Worm (Caenorhabditis elegans) whole organism, mixed stage, embryonic: ENCODE measurements around the gene F53F4.16.

Experiments used
- ceh-43 ChIP-seq: fragments of 200-800 bp; sonication (Bioruptor generic); optimal IDR thresholded peaks from 2 replicates; lab custom pipeline; 2018; ENCODE audit warnings: mild to moderate bottlenecking, missing genetic modification characterization, moderate library complexity, missing compliant biosample characterization
- ceh-83 ChIP-seq: fragments of 200-800 bp; sonication (Bioruptor generic); optimal IDR thresholded peaks from 2 replicates; lab custom pipeline; 2018; ENCODE audit warnings: mild to moderate bottlenecking, missing genetic modification characterization, missing compliant biosample characterization
- ham-2 ChIP-seq: fragments of 200-800 bp; sonication (Bioruptor generic); optimal IDR thresholded peaks from 2 replicates; lab custom pipeline; 2018; ENCODE audit warnings: mild to moderate bottlenecking, missing genetic modification characterization, missing compliant biosample characterization
- unc-39 ChIP-seq: fragments of 150-350 bp; optimal IDR thresholded peaks from 2 replicates; lab custom pipeline; 2014; ENCODE audit warnings: missing biosample characterization, missing genetic modification characterization

DNA sequence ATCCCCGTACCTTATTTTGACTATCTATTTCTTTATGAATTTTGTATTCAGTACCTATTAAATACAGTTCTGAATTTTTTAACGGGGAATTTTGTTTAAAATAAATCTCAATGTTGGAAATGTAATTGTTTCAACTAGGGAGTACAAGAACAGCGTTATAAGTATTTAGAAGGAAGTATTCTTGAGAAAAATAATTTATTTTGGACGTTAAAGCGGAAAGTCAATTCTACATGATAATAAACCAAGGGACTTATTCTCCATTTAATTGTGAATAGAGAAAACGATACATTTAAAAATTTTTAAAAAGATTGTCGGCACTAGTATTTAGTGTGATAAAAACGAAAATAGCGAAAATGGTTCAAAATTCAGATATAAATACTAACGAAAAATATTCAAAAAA is 47.5 kb upstream of the F53F4.16 start:
- TF ChIP-seq unc-39 (tag; lab: Kevin White, UChicago) = no peak
- TF ChIP-seq ham-2 (GFP tag; lab: Kevin White, UChicago) = no peak
- no peak for TF ChIP-seq ceh-43 (GFP tag; lab: Kevin White, UChicago)
- no peak for TF ChIP-seq ceh-83
